Fruit fly (Drosophila melanogaster) whole organism, embryonic: ENCODE results near the gene RpL18.

Experiments
- Abd-B ChIP-seq: fragments of 200-800 bp; sonication (Bioruptor generic); optimal IDR thresholded peaks from 2 replicates; lab custom pipeline; 2018; ENCODE audit warnings: missing biosample characterization, mild to moderate bottlenecking, missing genetic modification characterization, moderate library complexity
- Asciz ChIP-seq: fragments of 200-800 bp; sonication (Bioruptor generic); optimal IDR thresholded peaks from 2 replicates; lab custom pipeline; 2017; ENCODE audit warnings: missing biosample characterization, mild to moderate bottlenecking, missing genetic modification characterization, missing genetic modification reagents
- CG10366 ChIP-seq: fragments of 200-800 bp; sonication (Bioruptor generic); IDR thresholded peaks from 2 replicates; pipeline ENCODE4 v1.3.6; 2022; ENCODE audit warnings: missing biosample characterization, missing genetic modification characterization
- CG11723 ChIP-seq: fragments of 200-800 bp; sonication (Bioruptor generic); optimal IDR thresholded peaks from 2 replicates; lab custom pipeline; 2017; ENCODE audit warnings: missing biosample characterization, mild to moderate bottlenecking, missing genetic modification characterization
- CG1233 ChIP-seq: fragments of 200-800 bp; sonication (Bioruptor generic); optimal IDR thresholded peaks from 4 replicates; lab custom pipeline; 2018; ENCODE audit warnings: missing biosample characterization, mild to moderate bottlenecking, missing genetic modification characterization
- CG13775 ChIP-seq: fragments of 200-800 bp; sonication (Bioruptor generic); optimal IDR thresholded peaks from 3 replicates; lab custom pipeline; 2017; ENCODE audit warnings: missing biosample characterization, mild to moderate bottlenecking, missing genetic modification characterization
- CG15601 ChIP-seq: fragments of 200-800 bp; sonication (Bioruptor generic); optimal IDR thresholded peaks from 3 replicates; lab custom pipeline; 2019; ENCODE audit warnings: missing biosample characterization, mild to moderate bottlenecking, missing genetic modification characterization, moderate library complexity
- CG1602 ChIP-seq: fragments of 200-800 bp; sonication (Bioruptor generic); optimal IDR thresholded peaks from 3 replicates; lab custom pipeline; 2016; ENCODE audit warnings: missing biosample characterization, missing genetic modification characterization
- CG1603 ChIP-seq: fragments of 200-800 bp; sonication (Bioruptor generic); optimal IDR thresholded peaks from 2 replicates; lab custom pipeline; 2019; ENCODE audit warnings: missing biosample characterization, mild to moderate bottlenecking, missing genetic modification characterization, moderate library complexity
- CG16815 ChIP-seq: fragments of 200-800 bp; sonication (Bioruptor generic); optimal IDR thresholded peaks from 3 replicates; lab custom pipeline; 2017; ENCODE audit warnings: missing biosample characterization, mild to moderate bottlenecking, missing genetic modification characterization
- CG17359 ChIP-seq: fragments of 200-800 bp; sonication (Bioruptor generic); optimal IDR thresholded peaks from 3 replicates; lab custom pipeline; 2018; ENCODE audit warnings: missing biosample characterization, mild to moderate bottlenecking, missing genetic modification characterization, moderate library complexity
- CG17802 ChIP-seq: fragments of 200-800 bp; sonication (Bioruptor generic); optimal IDR thresholded peaks from 2 replicates; lab custom pipeline; 2018; ENCODE audit warnings: missing biosample characterization, mild to moderate bottlenecking, missing genetic modification characterization, moderate library complexity
- CG17829 ChIP-seq: fragments of 200-800 bp; optimal IDR thresholded peaks from 2 replicates; lab custom pipeline; 2019; ENCODE audit warnings: missing biosample characterization, mild to moderate bottlenecking, missing genetic modification characterization, moderate library complexity
- CG17912 ChIP-seq: fragments of 200-800 bp; sonication (Bioruptor generic); optimal IDR thresholded peaks from 2 replicates; lab custom pipeline; 2018; ENCODE audit warnings: missing biosample characterization, mild to moderate bottlenecking, missing genetic modification characterization
- CG18619 ChIP-seq: fragments of 200-800 bp; sonication (Bioruptor generic); optimal IDR thresholded peaks from 3 replicates; lab custom pipeline; 2017; ENCODE audit warnings: missing biosample characterization, mild to moderate bottlenecking, missing genetic modification characterization
- CG2678 ChIP-seq: fragments of 200-800 bp; sonication (Bioruptor generic); optimal IDR thresholded peaks from 3 replicates; lab custom pipeline; 2019; ENCODE audit warnings: missing biosample characterization, mild to moderate bottlenecking, missing genetic modification characterization, moderate library complexity
- CG7745 ChIP-seq: fragments of 200-800 bp; sonication (Bioruptor generic); optimal IDR thresholded peaks from 2 replicates; lab custom pipeline; 2018; ENCODE audit warnings: missing biosample characterization, mild to moderate bottlenecking, missing genetic modification characterization, moderate library complexity
- CG8765 ChIP-seq: fragments of 200-800 bp; sonication (Bioruptor generic); IDR thresholded peaks from 2 replicates; pipeline ENCODE4 v1.3.6; 2022; ENCODE audit warnings: missing biosample characterization, missing genetic modification characterization
- CG8924 ChIP-seq: fragments of 200-800 bp; optimal IDR thresholded peaks from 3 replicates; lab custom pipeline; 2019; ENCODE audit warnings: missing biosample characterization, mild to moderate bottlenecking, missing genetic modification characterization, moderate library complexity
- CG9437 ChIP-seq: fragments of 200-800 bp; sonication (Bioruptor generic); optimal IDR thresholded peaks from 2 replicates; lab custom pipeline; 2018; ENCODE audit warnings: missing biosample characterization, mild to moderate bottlenecking, missing genetic modification characterization
- CoRest ChIP-seq: fragments of 200-800 bp; sonication (Bioruptor generic); optimal IDR thresholded peaks from 3 replicates; lab custom pipeline; 2018; ENCODE audit warnings: missing biosample characterization, mild to moderate bottlenecking, missing genetic modification characterization, moderate library complexity
- CrebB ChIP-seq: fragments of 200-800 bp; sonication (Bioruptor generic); optimal IDR thresholded peaks from 3 replicates; lab custom pipeline; 2018; ENCODE audit warnings: missing biosample characterization, mild to moderate bottlenecking, missing genetic modification characterization
- Dref ChIP-seq: fragments of 200-800 bp; sonication (Bioruptor generic); IDR thresholded peaks from 2 replicates; pipeline ENCODE4 v1.3.6; 2022; ENCODE audit warnings: missing biosample characterization, missing genetic modification characterization
- Ets97D ChIP-seq: fragments of 200-800 bp; sonication (Bioruptor generic); optimal IDR thresholded peaks from 3 replicates; lab custom pipeline; 2016; ENCODE audit warnings: missing biosample characterization, missing genetic modification characterization
- Hey ChIP-seq: fragments of 200-800 bp; sonication (Bioruptor generic); optimal IDR thresholded peaks from 3 replicates; lab custom pipeline; 2018; ENCODE audit warnings: missing biosample characterization, mild to moderate bottlenecking, missing genetic modification characterization
- Max ChIP-seq: fragments of 200-800 bp; sonication (Bioruptor generic); optimal IDR thresholded peaks from 2 replicates; lab custom pipeline; 2016; ENCODE audit warnings: missing biosample characterization, mild to moderate bottlenecking, missing genetic modification characterization
- Mrtf ChIP-seq: fragments of 200-800 bp; sonication (Bioruptor generic); IDR thresholded peaks from 3 replicates; pipeline ENCODE4 v1.3.6; 2022; ENCODE audit warnings: missing biosample characterization, missing genetic modification characterization
- NC2α ChIP-seq: fragments of 200-800 bp; sonication (Bioruptor generic); optimal IDR thresholded peaks from 2 replicates; lab custom pipeline; 2016; ENCODE audit warnings: missing biosample characterization, missing genetic modification characterization
- Pdp1 ChIP-seq, 2 experiments: fragments of 200-800 bp; sonication (Bioruptor generic); optimal IDR thresholded peaks; 3 replicates each; lab custom pipeline; 2016; ENCODE audit warnings: missing biosample characterization in 2 of 2, missing genetic modification characterization in 2 of 2, mild to moderate bottlenecking in 1 of 2, moderate library complexity in 1 of 2
- Spps ChIP-seq: fragments of 200-800 bp; sonication (Bioruptor generic); optimal IDR thresholded peaks from 2 replicates; lab custom pipeline; 2018; ENCODE audit warnings: missing biosample characterization, mild to moderate bottlenecking, missing genetic modification characterization
- Ssrp ChIP-seq: fragments of 200-800 bp; sonication (Bioruptor generic); optimal IDR thresholded peaks from 2 replicates; lab custom pipeline; 2018; ENCODE audit warnings: missing biosample characterization, mild to moderate bottlenecking, missing genetic modification characterization, moderate library complexity
- aop ChIP-seq: fragments of 200-800 bp; sonication (Bioruptor generic); IDR thresholded peaks from 2 replicates; pipeline ENCODE4 v1.3.6; 2022; ENCODE audit warnings: missing biosample characterization, missing genetic modification characterization
- ase ChIP-seq: fragments of 200-800 bp; sonication (Bioruptor generic); IDR thresholded peaks from 3 replicates; pipeline ENCODE4 v1.3.6; 2022; ENCODE audit warnings: missing biosample characterization, missing genetic modification characterization
- cato ChIP-seq: fragments of 200-800 bp; sonication (Bioruptor generic); optimal IDR thresholded peaks from 2 replicates; lab custom pipeline; 2016; ENCODE audit warnings: missing biosample characterization, missing genetic modification characterization, borderline replicate concordance
- danr ChIP-seq: fragments of 200-800 bp; sonication (Bioruptor generic); IDR thresholded peaks from 2 replicates; pipeline ENCODE4 v1.3.6; 2022; ENCODE audit warnings: missing biosample characterization, missing genetic modification characterization
- ewg ChIP-seq: fragments of 200-800 bp; sonication (Bioruptor generic); optimal IDR thresholded peaks from 3 replicates; lab custom pipeline; 2017; ENCODE audit warnings: mild to moderate bottlenecking, missing biosample characterization, missing genetic modification reagents, missing genetic modification characterization
- fd96Cb ChIP-seq: fragments of 200-800 bp; sonication (Bioruptor generic); optimal IDR thresholded peaks from 2 replicates; lab custom pipeline; 2018; ENCODE audit warnings: missing biosample characterization, mild to moderate bottlenecking, missing genetic modification characterization, moderate library complexity
- jumu ChIP-seq: fragments of 200-800 bp; sonication (Bioruptor generic); optimal IDR thresholded peaks from 3 replicates; lab custom pipeline; 2016; ENCODE audit warnings: missing biosample characterization, missing genetic modification characterization
- knrl ChIP-seq: fragments of 200-800 bp; sonication (Bioruptor generic); IDR thresholded peaks from 3 replicates; pipeline ENCODE4 v1.3.6; 2022; ENCODE audit warnings: missing biosample characterization, missing genetic modification characterization; ENCODE audit not compliant: partially characterized antibody
- nerfin-2 ChIP-seq: fragments of 200-800 bp; sonication (Bioruptor generic); IDR thresholded peaks from 2 replicates; pipeline ENCODE4 v1.3.6; 2022; ENCODE audit warnings: missing biosample characterization, missing genetic modification characterization; ENCODE audit not compliant: partially characterized antibody
- odd ChIP-seq: fragments of 200-800 bp; sonication (Bioruptor generic); optimal IDR thresholded peaks from 2 replicates; lab custom pipeline; 2017; ENCODE audit warnings: missing biosample characterization, mild to moderate bottlenecking, missing genetic modification characterization
- peb ChIP-seq: fragments of 200-800 bp; sonication (Bioruptor generic); IDR thresholded peaks from 2 replicates; pipeline ENCODE4 v1.3.6; 2022; ENCODE audit warnings: missing biosample characterization, missing genetic modification characterization
- scrt ChIP-seq: fragments of 200-800 bp; sonication (Bioruptor generic); optimal IDR thresholded peaks from 2 replicates; lab custom pipeline; 2018; ENCODE audit warnings: missing biosample characterization, mild to moderate bottlenecking, missing genetic modification characterization, moderate library complexity
- sens-2 ChIP-seq: fragments of 200-800 bp; sonication (Bioruptor generic); IDR thresholded peaks from 2 replicates; pipeline ENCODE4 v1.3.6; 2022; ENCODE audit warnings: missing biosample characterization, missing genetic modification characterization
- seq ChIP-seq: fragments of 200-800 bp; sonication (Bioruptor generic); IDR thresholded peaks from 2 replicates; pipeline ENCODE4 v1.3.6; 2022; ENCODE audit warnings: missing biosample characterization, missing genetic modification characterization
- slou ChIP-seq: fragments of 200-800 bp; sonication (Bioruptor generic); optimal IDR thresholded peaks from 3 replicates; lab custom pipeline; 2016; ENCODE audit warnings: missing biosample characterization, missing genetic modification characterization
- ssp ChIP-seq: fragments of 200-800 bp; sonication (Bioruptor generic); IDR thresholded peaks from 2 replicates; pipeline ENCODE4 v1.3.6; 2022; ENCODE audit warnings: missing biosample characterization, missing genetic modification characterization
- stc ChIP-seq: fragments of 200-800 bp; sonication (Bioruptor generic); IDR thresholded peaks from 2 replicates; pipeline ENCODE4 v1.3.6; 2022; ENCODE audit warnings: missing biosample characterization, missing genetic modification characterization
- trh ChIP-seq: fragments of 200-800 bp; sonication (Bioruptor generic); optimal IDR thresholded peaks from 2 replicates; lab custom pipeline; 2016; ENCODE audit warnings: missing biosample characterization, missing genetic modification characterization
- twi ChIP-seq: fragments of 200-800 bp; optimal IDR thresholded peaks from 2 replicates; lab custom pipeline; 2019; ENCODE audit warnings: missing biosample characterization, mild to moderate bottlenecking, missing genetic modification characterization, moderate library complexity
- vfl ChIP-seq: fragments of 200-800 bp; sonication (Bioruptor generic); optimal IDR thresholded peaks from 2 replicates; lab custom pipeline; 2016; ENCODE audit warnings: missing biosample characterization, missing genetic modification characterization

Gene RpL18

dm6 chr3L:7250469-7250868 is 9.3 kb upstream of the RpL18 start, which contains the start of gene MED4 (continued):
- peak; percentile 63 for TF ChIP-seq ssp
- peak; percentile 84 for TF ChIP-seq Ets97D
- peak; percentile 51 for TF ChIP-seq vfl
- no peak for TF ChIP-seq CG8765 (GFP tag; lab: Robert Waterston, UW)
- TF ChIP-seq NC2α (GFP tag; lab: Kevin White, UChicago) = peak; percentile 76
- peak; percentile 69 for TF ChIP-seq CG17829 (tag; lab: Kevin White, UChicago)
- peak; percentile 88 for TF ChIP-seq CG1603 (tag; lab: Kevin White, UChicago)
- peak; percentile 39; the same call in 1 of the 2 replicates for TF ChIP-seq aop
- TF ChIP-seq seq (GFP tag; lab: Robert Waterston, UW) = peak; percentile 14; the same call in 1 of the 2 replicates
- TF ChIP-seq CG8924 (tag; lab: Kevin White, UChicago) = peak; percentile 82
- peak; percentile 51 for TF ChIP-seq CG1233 (GFP tag; lab: Kevin White, UChicago)
- peak; percentile 75 for TF ChIP-seq stc (GFP tag; lab: Robert Waterston, UW)
- TF ChIP-seq CG17912 (GFP tag; lab: Kevin White, UChicago) = no peak
- peak; percentile 78 to 85 for TF ChIP-seq Pdp1 (GFP tag; optimal IDR thresholded peaks at IDR 0.05; lab: Kevin White, UChicago)
- TF ChIP-seq Max (GFP tag; lab: Kevin White, UChicago) = peak; percentile 69
- peak; percentile 69 for TF ChIP-seq CG17359 (tag; lab: Kevin White, UChicago)
- TF ChIP-seq trh = peak; percentile 48
- peak; percentile 52 for TF ChIP-seq ewg (GFP tag; lab: Kevin White, UChicago)
- TF ChIP-seq danr (GFP tag; lab: Robert Waterston, UW) = 0 out of 2 replicates have a peak, but pooled peaks have one; percentile 25
- no peak for TF ChIP-seq CG7745 (tag; lab: Kevin White, UChicago)
- TF ChIP-seq CG9437 (GFP tag; lab: Kevin White, UChicago) = peak; percentile 32
- peak; percentile 26; the same call in 1 of the 3 replicates for TF ChIP-seq knrl (GFP tag; lab: Robert Waterston, UW)
- peak; percentile 79 for TF ChIP-seq CoRest (tag; lab: Kevin White, UChicago)
- TF ChIP-seq CG15601 (tag; lab: Kevin White, UChicago) = peak; percentile 66
- peak; percentile 79 for TF ChIP-seq CrebB (tag; lab: Kevin White, UChicago)
- TF ChIP-seq Dref = peak; percentile 43
- TF ChIP-seq Spps = no peak
- peak; percentile 82 for TF ChIP-seq jumu
- peak; percentile 68 for TF ChIP-seq cato (GFP tag; lab: Kevin White, UChicago)
- peak; percentile 40 for TF ChIP-seq CG17802 (tag; lab: Kevin White, UChicago)
- 0 out of 2 replicates have a peak, but pooled peaks have one; percentile 49 for TF ChIP-seq sens-2
- peak; percentile 37; the same call in 1 of the 2 replicates for TF ChIP-seq peb (GFP tag; lab: Robert Waterston, UW)
- TF ChIP-seq Asciz (GFP tag; lab: Kevin White, UChicago) = peak; percentile 61
- TF ChIP-seq, all 482 proteins: peak for 370

dm6 chr3L:7249167-7249566 is 8.0 kb upstream of the RpL18 start, which contains the start of gene Cdc27:
Cdc27 (minus strand) TSS chr3L:7249340.
- no peak for TF ChIP-seq twi (tag; lab: Kevin White, UChicago)
- peak; percentile 30 for TF ChIP-seq CG13775
- no peak for TF ChIP-seq Hey (tag; lab: Kevin White, UChicago)
- peak; percentile 54; the same call in 2 of the 3 replicates for TF ChIP-seq ase (GFP tag; lab: Robert Waterston, UW)
- TF ChIP-seq CG10366 (GFP tag; lab: Robert Waterston, UW) = peak; percentile 19; the same call in 1 of the 2 replicates
- peak; percentile 9 for TF ChIP-seq fd96Cb (tag; lab: Kevin White, UChicago)
- TF ChIP-seq Ssrp = peak; percentile 26
- no peak for TF ChIP-seq CG16815
- peak; percentile 19 for TF ChIP-seq scrt (GFP tag; lab: Kevin White, UChicago)
- peak; percentile 55 for TF ChIP-seq CG2678
- TF ChIP-seq Mrtf (GFP tag; lab: Robert Waterston, UW) = no peak
- no peak for TF ChIP-seq odd (GFP tag; lab: Kevin White, UChicago)
- peak; percentile 1 for TF ChIP-seq CG1602 (GFP tag; lab: Kevin White, UChicago)
- TF ChIP-seq nerfin-2 (GFP tag; lab: Robert Waterston, UW) = peak; percentile 49; the same call in 1 of the 2 replicates
- TF ChIP-seq CG18619 (GFP tag; lab: Kevin White, UChicago) = peak; percentile 13
- peak; percentile 67 for TF ChIP-seq Abd-B (GFP tag; lab: Kevin White, UChicago)
- no peak for TF ChIP-seq CG11723 (GFP tag; lab: Kevin White, UChicago)
- peak; percentile 2 for TF ChIP-seq slou (GFP tag; lab: Kevin White, UChicago)
